Fruit fly (Drosophila melanogaster) whole organism, larva: ENCODE measurements around the gene tey.

Source experiments
- noc ChIP-seq: fragments of 200-800 bp; sonication (Bioruptor generic); optimal IDR thresholded peaks from 3 replicates; lab custom pipeline; 2019; ENCODE audit warnings: missing biosample characterization, mild to moderate bottlenecking, missing genetic modification characterization, moderate library complexity

Gene tey

DNA sequence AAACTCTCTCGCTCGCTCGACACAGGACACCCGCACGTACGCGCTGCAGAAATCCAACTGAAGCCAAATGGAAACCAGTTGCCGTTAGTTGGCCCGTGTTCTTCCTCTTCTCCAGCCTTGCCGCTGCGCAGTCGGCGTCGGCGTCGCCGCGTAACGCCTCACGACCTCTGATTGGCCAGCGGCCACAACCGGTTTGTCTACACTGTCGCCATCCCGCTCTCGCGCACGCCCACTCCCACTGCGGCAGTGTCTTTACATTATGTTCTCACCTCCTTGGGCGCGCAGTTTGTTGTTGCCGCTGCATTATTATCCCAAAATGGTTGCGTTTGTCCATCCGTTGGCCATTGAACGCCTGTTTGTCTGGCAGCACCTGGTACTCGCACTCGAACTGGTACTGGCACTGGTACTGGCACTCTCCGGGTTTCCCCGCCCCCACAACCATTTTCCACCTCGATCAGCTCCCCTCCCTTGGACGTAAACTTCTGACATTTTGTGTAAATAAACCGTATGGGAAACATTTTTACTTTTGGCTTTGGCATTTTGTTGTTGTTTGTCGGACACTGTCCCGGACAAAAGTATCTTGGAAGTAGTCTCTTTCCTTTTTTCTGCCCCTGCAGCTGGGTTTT, at the start of gene tey:
Gene tey, minus strand, starts transcription at position 500 of the 626 bp plus-strand sequence.
- no peak for TF ChIP-seq noc (tag; lab: Kevin White, UChicago)

DNA sequence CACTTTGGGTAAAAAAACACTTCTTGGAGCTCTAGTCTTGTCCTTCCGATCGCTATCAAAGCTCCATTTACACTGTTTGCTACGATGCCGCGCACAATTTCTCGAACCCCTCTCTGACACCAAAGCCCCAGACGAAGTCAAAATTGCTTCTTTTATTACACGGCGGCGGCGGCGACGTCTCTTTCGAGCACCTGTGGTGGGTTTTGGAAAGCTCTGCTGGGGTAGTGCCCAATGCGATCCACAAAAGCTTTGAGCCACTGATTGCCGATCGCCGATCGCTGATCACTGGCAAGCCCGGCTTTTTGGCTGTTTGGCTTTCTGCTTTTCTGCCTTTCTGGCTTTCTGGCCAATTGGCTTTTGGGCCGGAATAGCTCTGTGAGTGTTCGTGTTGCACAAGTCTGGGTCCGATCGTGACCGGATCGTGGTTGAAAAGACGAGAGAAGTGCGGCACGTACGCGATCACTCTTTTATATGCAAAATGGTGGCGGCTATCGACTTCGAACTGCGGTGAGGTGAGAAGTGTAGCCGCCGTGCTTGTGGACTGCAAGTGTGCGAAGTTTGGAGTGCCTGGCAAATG, 43.8 kb upstream of the tey start, which contains the start of gene serp:
Gene serp, minus strand, starts transcription at position 446 of the 577 bp plus-strand sequence.
- TF ChIP-seq noc (tag; lab: Kevin White, UChicago): no peak

DNA sequence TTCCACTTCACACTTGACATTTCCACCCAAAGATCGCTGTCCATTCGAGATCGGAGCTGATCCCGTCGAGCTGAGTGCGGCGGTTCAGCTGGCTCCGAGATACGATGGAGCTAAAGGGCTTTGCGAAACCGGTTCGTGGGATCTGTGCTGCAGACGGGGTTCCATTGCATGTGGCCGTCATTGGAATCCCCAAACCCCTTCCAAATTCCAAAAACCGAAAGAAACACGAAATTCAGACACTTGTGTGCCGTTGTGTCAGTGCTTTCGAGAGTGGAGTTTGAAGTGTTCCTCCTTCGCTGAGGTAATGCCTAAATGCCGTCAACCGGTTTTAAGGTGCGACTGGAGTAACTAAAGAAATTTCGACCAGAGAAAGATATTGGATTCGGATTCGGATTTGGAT, 41.0 kb upstream of the tey start:
- TF ChIP-seq noc (tag; lab: Kevin White, UChicago): no peak

DNA sequence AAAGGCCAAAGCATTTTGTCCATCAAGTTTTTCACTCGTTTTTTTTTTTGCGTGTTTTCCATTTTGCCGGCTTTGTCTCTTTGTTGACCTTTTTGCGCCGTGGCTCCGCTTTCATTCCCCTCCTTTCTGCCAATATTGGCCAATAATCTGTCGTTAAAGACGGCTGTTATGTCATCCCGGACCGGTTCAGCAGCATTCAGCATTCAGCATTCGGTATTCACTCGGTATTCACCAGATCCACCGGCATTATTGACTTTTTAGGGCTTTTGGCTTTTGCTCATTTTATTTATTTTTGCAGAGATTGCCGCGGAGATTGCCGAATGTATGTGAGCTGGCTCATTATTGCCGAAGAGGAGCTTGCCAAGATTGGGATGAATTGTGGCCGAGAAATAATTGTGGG, 39.4 kb upstream of the tey start:
- TF ChIP-seq noc (tag; lab: Kevin White, UChicago): no peak

DNA sequence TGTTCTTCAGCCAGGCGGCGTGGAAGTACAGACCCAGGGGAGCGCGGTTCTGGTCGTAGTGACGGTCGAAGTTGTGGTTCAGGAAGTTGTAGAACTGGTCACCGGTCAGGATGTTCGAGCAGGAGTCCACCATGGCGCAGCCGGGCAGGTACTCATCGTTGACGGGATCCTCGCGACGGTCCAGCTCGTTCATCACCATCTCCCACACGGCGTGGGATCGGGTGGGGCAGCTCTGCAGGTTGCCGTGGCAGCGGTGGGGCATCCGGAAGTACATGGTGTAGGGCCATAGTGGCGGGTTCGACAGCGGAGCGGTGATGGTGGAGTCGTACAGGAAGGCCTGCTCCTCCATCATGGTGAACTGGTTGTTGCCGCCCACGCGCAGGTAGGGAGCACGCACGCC, 37.8 kb upstream of the tey start:
- no peak for TF ChIP-seq noc (tag; lab: Kevin White, UChicago)

DNA sequence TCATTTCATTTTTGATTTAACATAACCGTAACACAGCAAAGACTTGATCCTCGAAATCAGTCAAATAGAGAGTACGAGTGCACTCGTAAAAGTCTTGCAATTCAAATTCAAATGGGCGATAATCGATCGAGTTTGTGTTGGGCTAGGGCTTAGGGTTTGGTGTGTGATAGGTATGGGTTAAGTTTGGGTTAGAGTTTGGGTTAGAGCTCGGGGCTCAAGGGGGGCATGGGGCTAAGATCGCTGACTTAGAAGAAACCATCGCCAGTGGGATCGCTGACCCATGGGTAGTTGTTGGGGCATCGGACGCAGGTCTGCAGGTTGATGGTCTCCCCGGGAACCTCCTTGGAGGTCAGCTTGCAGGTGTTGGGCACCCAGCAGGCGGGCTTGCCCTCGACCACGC, 37.2 kb upstream of the tey start:
- no peak for TF ChIP-seq noc (tag; lab: Kevin White, UChicago)

DNA sequence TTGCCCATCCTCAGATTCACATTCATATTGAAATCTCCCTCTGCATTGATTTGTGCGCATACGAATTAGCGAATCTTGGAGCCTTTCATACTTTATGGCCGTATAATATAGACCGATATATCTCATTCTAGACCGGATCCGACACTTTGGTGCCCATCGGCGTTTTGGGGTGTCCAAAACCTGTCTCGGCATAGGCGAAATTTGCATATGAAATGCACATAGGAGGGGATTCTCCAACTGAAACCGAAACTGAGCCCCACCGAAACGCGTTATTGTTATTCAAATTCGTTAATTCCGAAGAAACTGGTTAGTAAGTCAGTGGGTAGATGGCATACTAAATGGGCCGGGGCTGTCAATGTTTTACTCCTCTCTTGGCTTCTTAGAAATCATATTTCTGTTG, 36.6 kb upstream of the tey start:
- no peak for TF ChIP-seq noc (tag; lab: Kevin White, UChicago)

DNA sequence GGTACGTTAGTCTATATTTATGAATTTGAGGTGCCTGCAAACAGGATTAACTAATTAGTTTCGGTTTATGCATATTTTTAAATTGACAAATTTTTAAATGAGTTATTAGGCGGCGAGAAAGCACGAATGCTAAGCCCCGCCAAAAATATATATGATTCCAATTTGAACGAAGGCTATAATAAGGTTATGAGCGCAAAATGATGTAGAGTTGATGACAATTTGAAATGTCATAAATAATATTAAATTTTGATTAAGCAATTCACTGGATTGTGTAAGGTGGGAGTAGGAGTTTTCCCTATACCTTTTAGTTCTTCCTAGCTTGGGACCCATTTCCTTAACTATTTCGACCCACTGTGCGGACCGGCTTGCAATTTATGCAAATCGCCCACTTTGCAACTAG, 35.7 kb upstream of the tey start:
- TF ChIP-seq noc (tag; lab: Kevin White, UChicago): no peak

DNA sequence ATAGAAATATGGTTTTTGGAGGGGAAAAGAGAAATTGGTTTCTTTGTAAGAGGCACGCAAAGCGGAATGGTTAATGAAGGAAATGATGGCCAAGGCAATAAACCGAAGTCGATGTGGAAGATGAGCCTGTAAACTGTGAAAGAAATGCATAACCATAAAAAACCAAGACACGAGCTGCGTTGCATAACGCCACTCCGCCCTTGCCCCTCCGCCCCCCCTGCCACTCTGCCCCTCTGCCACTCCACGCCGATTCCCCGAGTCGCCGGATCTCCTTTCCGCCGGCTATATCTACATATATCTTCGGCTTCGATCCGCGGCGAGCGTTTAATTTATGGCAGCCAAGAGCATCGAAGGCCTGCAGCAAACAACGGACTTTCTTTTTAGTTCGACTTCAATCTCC, 34.7 kb upstream of the tey start:
- TF ChIP-seq noc (tag; lab: Kevin White, UChicago): no peak

DNA sequence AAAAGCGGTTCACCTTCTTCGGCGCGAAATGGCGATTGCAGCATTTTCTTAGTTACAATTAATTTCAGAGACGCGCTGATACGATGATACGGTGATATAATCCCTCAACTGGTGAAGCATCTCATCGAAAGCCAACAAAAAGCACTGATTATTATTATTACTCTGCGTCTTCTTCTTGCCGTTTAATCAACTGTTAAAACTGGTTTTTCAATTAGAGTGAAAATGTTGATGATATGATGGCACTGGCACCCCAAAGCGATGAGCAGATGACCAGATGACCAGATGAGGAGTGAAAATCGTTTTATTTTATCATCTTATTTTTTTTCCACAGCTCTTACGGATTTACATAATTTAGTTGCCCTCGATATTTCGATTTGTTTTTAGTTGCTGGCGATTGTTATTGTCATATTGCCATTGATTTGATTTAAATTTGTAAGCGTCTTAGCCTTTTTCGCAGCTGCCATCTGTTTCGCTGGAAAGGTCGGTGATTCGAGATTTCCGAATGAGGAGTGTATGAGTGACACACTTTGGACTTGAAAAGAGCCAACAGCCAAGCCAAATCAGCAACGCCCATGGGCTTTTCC, 33.6 kb upstream of the tey start:
- TF ChIP-seq noc (tag; lab: Kevin White, UChicago): no peak

DNA sequence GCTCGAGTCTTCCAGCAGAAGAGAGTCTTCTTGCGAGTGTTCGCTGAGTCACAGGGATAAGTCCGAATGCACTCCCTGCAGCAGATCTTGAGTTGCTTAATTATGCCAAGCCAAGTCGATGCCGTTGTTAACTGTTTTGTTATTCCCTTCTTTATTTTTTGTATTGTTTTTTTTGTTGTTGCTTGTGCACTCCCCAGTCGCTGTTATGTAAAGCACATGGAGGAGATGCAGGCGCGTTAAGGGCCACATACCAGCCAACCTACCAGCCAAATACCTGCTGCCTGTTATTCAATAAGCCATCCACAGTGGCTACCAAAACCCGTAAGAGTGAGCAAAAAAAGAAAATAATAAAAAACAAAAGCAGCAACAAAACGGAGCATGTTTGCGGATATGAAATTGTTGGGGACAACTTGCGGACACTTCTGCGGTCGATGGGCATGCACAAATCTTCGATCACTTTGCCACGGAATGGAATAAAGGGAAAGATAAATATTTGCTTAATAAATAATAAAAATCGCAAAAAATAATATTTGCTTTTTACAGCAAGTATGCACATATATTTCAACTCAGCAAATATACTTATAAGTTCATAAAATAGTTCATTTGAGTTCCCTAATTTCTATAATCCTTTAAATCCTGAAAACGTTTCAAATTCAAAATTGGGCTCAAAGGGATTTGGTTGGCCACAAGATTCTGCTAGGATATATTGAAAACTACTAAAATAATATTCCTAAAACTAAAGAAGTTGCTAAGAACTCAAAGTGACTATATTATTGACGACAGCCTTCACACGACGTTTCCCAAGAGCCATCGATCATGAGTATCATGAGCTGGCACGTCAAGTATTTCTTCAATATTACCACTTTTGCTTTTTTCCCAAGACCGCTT, 32.4 kb upstream of the tey start:
- no peak for TF ChIP-seq noc (tag; lab: Kevin White, UChicago)

DNA sequence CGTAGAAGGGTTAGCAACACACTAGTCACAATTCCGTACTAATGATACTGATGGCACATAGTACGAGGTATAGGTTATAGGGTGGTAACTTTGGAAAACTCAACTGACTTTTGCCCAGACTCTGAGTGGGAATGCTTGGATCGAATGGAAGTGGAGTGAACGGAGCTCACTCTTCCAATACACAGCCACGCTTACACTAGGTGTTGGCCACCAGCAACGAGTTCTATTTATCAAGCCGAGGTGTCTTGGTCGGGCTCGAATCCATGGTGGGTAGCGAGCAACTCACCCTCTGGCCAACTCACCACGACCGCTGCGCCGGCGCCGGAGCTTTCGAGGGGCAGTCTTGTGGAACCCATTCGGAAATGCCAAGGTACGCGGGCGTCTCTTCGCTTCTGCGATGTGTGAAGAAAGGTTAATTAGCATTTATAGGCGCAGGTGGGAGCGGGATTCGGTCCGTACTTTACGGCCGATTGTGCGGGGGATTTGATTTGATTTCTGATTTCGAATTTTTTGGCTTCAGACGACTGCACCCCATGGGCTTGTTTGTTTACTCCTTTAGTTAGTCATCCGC, 31.2 kb upstream of the tey start, which contains the start of gene verm:
Gene verm, minus strand, starts transcription at position 204 of the 571 bp plus-strand sequence.
- TF ChIP-seq noc (tag; lab: Kevin White, UChicago): no peak

DNA sequence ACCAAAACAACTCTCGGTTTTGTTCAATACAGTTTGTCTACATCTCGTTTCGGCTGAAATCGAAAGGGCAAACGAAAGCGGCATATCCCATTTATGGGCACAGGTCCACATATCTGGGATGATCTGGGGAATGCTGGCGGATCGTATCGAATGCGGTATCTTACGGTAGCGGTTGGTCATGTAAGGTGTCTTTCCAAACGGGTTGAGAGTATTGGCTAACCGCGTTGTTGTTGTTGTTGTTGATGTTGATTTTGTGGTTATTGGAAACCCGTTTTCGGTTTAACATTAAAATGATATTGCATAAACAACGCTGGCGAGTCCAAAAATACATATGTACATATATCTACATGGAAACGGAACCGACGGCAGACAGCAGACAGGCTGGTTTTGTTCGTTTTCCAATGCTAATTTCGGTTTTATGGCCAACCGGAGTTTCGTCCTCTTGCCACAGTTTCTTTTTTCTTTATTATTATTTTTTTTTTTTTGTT, 30.3 kb upstream of the tey start:
- no peak for TF ChIP-seq noc (tag; lab: Kevin White, UChicago)

DNA sequence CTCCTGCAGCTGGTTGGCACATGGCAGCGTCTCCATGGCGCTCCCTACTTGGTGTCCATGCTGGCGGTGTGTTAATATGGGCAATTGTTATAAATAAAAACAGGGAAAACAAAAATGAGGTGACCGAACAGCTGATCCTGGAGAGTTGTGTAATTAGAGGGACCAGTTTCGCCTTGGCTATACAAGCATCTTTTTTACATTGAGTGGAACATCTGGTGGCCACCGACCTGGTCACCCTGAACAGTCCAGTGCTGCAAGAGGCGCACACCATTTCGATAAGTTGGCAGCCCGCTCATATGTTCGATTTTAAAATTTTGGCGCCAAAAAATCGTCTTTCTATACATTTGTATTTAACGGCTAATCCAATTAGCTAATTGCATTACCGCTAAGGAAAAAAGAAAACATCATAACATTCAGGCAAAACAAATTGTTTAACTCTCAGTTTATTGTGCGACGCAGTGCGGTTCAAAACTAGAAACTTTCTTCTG, 23.3 kb upstream of the tey start, which contains the start of the genes CG8765 and Gbeta76C:
Gene CG8765, minus strand, starts transcription at position 154 of the 488 bp plus-strand sequence.
Gene Gbeta76C, plus strand, starts transcription at position 438 of the 488 bp plus-strand sequence.
- no peak for TF ChIP-seq noc (tag; lab: Kevin White, UChicago)

DNA sequence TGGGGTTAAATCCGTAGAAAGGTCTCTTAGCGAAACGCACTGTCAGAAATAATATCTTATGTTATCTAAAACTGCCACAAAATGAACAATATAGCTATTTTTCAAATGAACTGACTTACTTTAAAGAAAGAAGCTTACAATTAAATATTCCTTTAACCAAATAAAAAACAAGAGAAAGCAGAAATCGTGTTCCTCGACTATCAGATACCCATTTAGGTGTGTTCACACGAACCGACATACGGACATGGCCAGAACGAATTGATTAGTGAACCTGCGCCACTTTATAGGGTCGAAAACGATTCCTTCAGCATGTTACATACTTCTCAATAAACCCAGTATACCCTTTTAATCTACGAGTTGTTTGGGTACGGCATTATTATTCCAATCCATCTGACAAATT, 19.6 kb upstream of the tey start:
- no peak for TF ChIP-seq noc (tag; lab: Kevin White, UChicago)
